Worm (Caenorhabditis elegans) whole organism, L4 larva: ENCODE data around the gene Y55D9A.2.

Experiments used
- D1046.2 ChIP-seq: fragments of 200-800 bp; sonication (Bioruptor generic); IDR thresholded peaks from 2 replicates; pipeline ENCODE4 v1.3.6; 2022; ENCODE audit warnings: missing genetic modification characterization, missing compliant biosample characterization
- F10B5.3 ChIP-seq: sonication (generic microtip); optimal IDR thresholded peaks from 2 replicates; lab custom pipeline; 2016; ENCODE audit warnings: mild to moderate bottlenecking, missing genetic modification characterization, missing compliant biosample characterization
- F26F4.8 ChIP-seq: fragments of 200-800 bp; sonication (Bioruptor generic); conservative IDR thresholded peaks from 2 replicates; pipeline ENCODE4 v1.3.6; 2022; ENCODE audit warnings: missing genetic modification characterization, missing compliant biosample characterization
- F37D6.2 ChIP-seq: sonication (generic microtip); optimal IDR thresholded peaks from 2 replicates; lab custom pipeline; 2016; ENCODE audit warnings: mild to moderate bottlenecking, missing genetic modification characterization, missing compliant biosample characterization
- T20F7.1 ChIP-seq: fragments of 200-800 bp; sonication (Bioruptor generic); optimal IDR thresholded peaks from 2 replicates; lab custom pipeline; 2018; ENCODE audit warnings: mild to moderate bottlenecking, missing genetic modification characterization, missing compliant biosample characterization
- T26A8.4 ChIP-seq: fragments of 200-800 bp; sonication (Bioruptor generic); IDR thresholded peaks from 2 replicates; pipeline ENCODE4 v1.3.6; 2022; ENCODE audit warnings: missing genetic modification characterization, missing compliant biosample characterization
- aha-1 ChIP-seq: fragments of 150-350 bp; peaks from one replicate; lab custom pipeline; 2014; ENCODE audit warnings: missing biosample characterization, missing genetic modification characterization
- ama-1 ChIP-seq: fragments of 150-350 bp; optimal IDR thresholded peaks from 2 replicates; lab custom pipeline; 2014; ENCODE audit warnings: inconsistent platforms, mixed read lengths
- arid-1 ChIP-seq: fragments of 200-800 bp; sonication (Bioruptor generic); conservative IDR thresholded peaks from 2 replicates; pipeline ENCODE4 v1.3.6; 2022; ENCODE audit warnings: missing genetic modification reagents, missing genetic modification characterization, missing compliant biosample characterization
- ceh-28 ChIP-seq: fragments of 150-350 bp; optimal IDR thresholded peaks from 2 replicates; lab custom pipeline; 2014; ENCODE audit warnings: missing biosample characterization, missing genetic modification reagents, missing genetic modification characterization
- ceh-44 ChIP-seq: fragments of 200-800 bp; sonication (Bioruptor generic); IDR thresholded peaks from 2 replicates; pipeline ENCODE4 v1.3.6; 2022; ENCODE audit warnings: missing genetic modification reagents, missing genetic modification characterization, missing compliant biosample characterization
- ceh-62 ChIP-seq: sonication (generic microtip); optimal IDR thresholded peaks from 2 replicates; lab custom pipeline; 2017; ENCODE audit warnings: missing biosample characterization, missing genetic modification characterization
- ceh-82 ChIP-seq: sonication (generic microtip); optimal IDR thresholded peaks from 2 replicates; lab custom pipeline; 2017; ENCODE audit warnings: missing biosample characterization, missing genetic modification characterization
- ctbp-1 ChIP-seq: fragments of 200-800 bp; sonication (Bioruptor generic); IDR thresholded peaks from 2 replicates; pipeline ENCODE4 v1.3.6; 2022; ENCODE audit warnings: missing genetic modification reagents, missing genetic modification characterization, missing compliant biosample characterization
- dpl-1 ChIP-seq: fragments of 150-350 bp; optimal IDR thresholded peaks from 2 replicates; lab custom pipeline; 2014; ENCODE audit warnings: missing biosample characterization, missing genetic modification reagents, missing genetic modification characterization
- duxl-1 ChIP-seq: sonication (generic microtip); optimal IDR thresholded peaks from 2 replicates; lab custom pipeline; 2016; ENCODE audit warnings: mild to moderate bottlenecking, missing genetic modification characterization, moderate library complexity, missing compliant biosample characterization; ENCODE audit not compliant: poor library complexity
- fos-1 ChIP-seq: fragments of 150-350 bp; optimal IDR thresholded peaks from 2 replicates; lab custom pipeline; 2014; ENCODE audit warnings: missing biosample characterization, missing genetic modification characterization
- gei-8 ChIP-seq: fragments of 200-800 bp; sonication (Bioruptor generic); optimal IDR thresholded peaks from 2 replicates; lab custom pipeline; 2018; ENCODE audit warnings: mild to moderate bottlenecking, missing genetic modification characterization, missing compliant biosample characterization
- hif-1 ChIP-seq, 2 experiments: sonication (generic microtip); optimal IDR thresholded peaks; 2 replicates each; lab custom pipeline; 2016 to 2017; ENCODE audit warnings: missing compliant biosample characterization in 2 of 2, missing genetic modification characterization in 2 of 2, missing genetic modification reagents in 2 of 2, missing genotype in 2 of 2, mild to moderate bottlenecking in 1 of 2
- hlh-30 ChIP-seq: sonication (generic microtip); optimal IDR thresholded peaks from 2 replicates; lab custom pipeline; 2017; ENCODE audit warnings: antibody characterized with exemption, mild to moderate bottlenecking, missing genetic modification characterization, missing compliant biosample characterization; ENCODE audit not compliant: insufficient read depth
- hmg-1.1 ChIP-seq: fragments of 200-800 bp; sonication (Bioruptor generic); IDR thresholded peaks from 2 replicates; pipeline ENCODE4 v1.3.6; 2022; ENCODE audit warnings: missing genetic modification reagents, missing genetic modification characterization, missing compliant biosample characterization
- lin-13 ChIP-seq: fragments of 150-350 bp; optimal IDR thresholded peaks from 2 replicates; lab custom pipeline; 2014; ENCODE audit warnings: missing biosample characterization, missing genetic modification reagents, missing genetic modification characterization
- lin-15B ChIP-seq: fragments of 150-350 bp; sonication (generic microtip); optimal IDR thresholded peaks from 3 replicates; lab custom pipeline; 2014; ENCODE audit warnings: missing biosample characterization, missing genetic modification characterization
- lin-29 ChIP-seq: fragments of 200-800 bp; sonication (Bioruptor generic); IDR thresholded peaks from 2 replicates; pipeline ENCODE4 v1.3.6; 2022; ENCODE audit warnings: missing genetic modification reagents, missing genetic modification characterization, missing compliant biosample characterization
- lin-39 ChIP-seq: fragments of 150-350 bp; optimal IDR thresholded peaks from 2 replicates; lab custom pipeline; 2014; ENCODE audit warnings: missing biosample characterization, missing genetic modification reagents, missing genetic modification characterization
- lir-3 ChIP-seq: sonication (generic microtip); optimal IDR thresholded peaks from 2 replicates; lab custom pipeline; 2016; ENCODE audit warnings: mild to moderate bottlenecking, missing genetic modification characterization, missing compliant biosample characterization
- mdt-29 ChIP-seq: fragments of 200-800 bp; sonication (Bioruptor generic); IDR thresholded peaks from 2 replicates; pipeline ENCODE4 v1.3.6; 2022; ENCODE audit warnings: missing genetic modification reagents, missing genetic modification characterization, missing compliant biosample characterization
- mes-2 ChIP-seq: sonication (generic microtip); optimal IDR thresholded peaks from 2 replicates; lab custom pipeline; 2016; ENCODE audit warnings: missing genotype, mild to moderate bottlenecking, missing genetic modification characterization, missing compliant biosample characterization; ENCODE audit not compliant: poor library complexity, severe bottlenecking
- mxl-2 ChIP-seq: fragments of 200-800 bp; sonication (Bioruptor generic); conservative IDR thresholded peaks from 2 replicates; pipeline ENCODE4 v1.3.6; 2022; ENCODE audit warnings: missing genetic modification reagents, missing genetic modification characterization, missing compliant biosample characterization
- nhr-10 ChIP-seq: fragments of 150-350 bp; optimal IDR thresholded peaks from 2 replicates; lab custom pipeline; 2014; ENCODE audit warnings: missing biosample characterization, missing genetic modification characterization
- nhr-102 ChIP-seq: sonication (generic microtip); optimal IDR thresholded peaks from 2 replicates; lab custom pipeline; 2016; ENCODE audit warnings: mild to moderate bottlenecking, missing genetic modification characterization, moderate library complexity, missing compliant biosample characterization
- nhr-11 ChIP-seq: fragments of 150-350 bp; optimal IDR thresholded peaks from 2 replicates; lab custom pipeline; 2014; ENCODE audit warnings: missing biosample characterization, missing genetic modification characterization
- nhr-237 ChIP-seq: sonication (generic microtip); optimal IDR thresholded peaks from 2 replicates; lab custom pipeline; 2017; ENCODE audit warnings: missing biosample characterization, missing genetic modification characterization
- nhr-28 ChIP-seq: fragments of 150-350 bp; optimal IDR thresholded peaks from 2 replicates; lab custom pipeline; 2014; ENCODE audit warnings: missing biosample characterization, missing genetic modification characterization
- nhr-48 ChIP-seq: sonication (generic microtip); optimal IDR thresholded peaks from 2 replicates; lab custom pipeline; 2016; ENCODE audit warnings: mild to moderate bottlenecking, missing genetic modification characterization, missing compliant biosample characterization
- nhr-6 ChIP-seq: fragments of 150-350 bp; optimal IDR thresholded peaks from 2 replicates; lab custom pipeline; 2014; ENCODE audit warnings: missing biosample characterization, missing genetic modification characterization
- nhr-76 ChIP-seq: fragments of 150-350 bp; optimal IDR thresholded peaks from 2 replicates; lab custom pipeline; 2014; ENCODE audit warnings: missing biosample characterization, missing genetic modification characterization
- nhr-77 ChIP-seq: fragments of 150-350 bp; optimal IDR thresholded peaks from 2 replicates; lab custom pipeline; 2014; ENCODE audit warnings: missing biosample characterization, missing genetic modification characterization
- pha-4 ChIP-seq, 2 experiments: fragments of 150-350 bp in 1 of 2; fragments of 200-800 bp in 1 of 2; sonication (Bioruptor generic) in 1 of 2; IDR thresholded peaks in 1 of 2; optimal IDR thresholded peaks in 1 of 2; 2 replicates each; pipeline versions ENCODE4 v1.3.6 to Lab custom; 2014 to 2022; ENCODE audit warnings: missing genetic modification characterization in 2 of 2, missing genetic modification reagents in 2 of 2, missing biosample characterization in 1 of 2, missing compliant biosample characterization in 1 of 2
- pqm-1 ChIP-seq: sonication (generic microtip); optimal IDR thresholded peaks from 2 replicates; lab custom pipeline; 2017; ENCODE audit warnings: missing biosample characterization, missing genetic modification characterization
- rbr-2 ChIP-seq: sonication (generic microtip); optimal IDR thresholded peaks from 2 replicates; lab custom pipeline; 2016; ENCODE audit warnings: missing genotype, missing genetic modification characterization, missing compliant biosample characterization
- saeg-2 ChIP-seq: fragments of 200-800 bp; sonication (Bioruptor generic); IDR thresholded peaks from 2 replicates; pipeline ENCODE4 v1.3.6; 2022; ENCODE audit warnings: missing genetic modification reagents, missing genetic modification characterization, missing compliant biosample characterization
- set-16 ChIP-seq: fragments of 200-800 bp; sonication (Bioruptor generic); IDR thresholded peaks from 2 replicates; pipeline ENCODE4 v1.3.6; 2022; ENCODE audit warnings: missing genetic modification reagents, missing genetic modification characterization, missing compliant biosample characterization
- skn-1 ChIP-seq: fragments of 150-350 bp; optimal IDR thresholded peaks from 2 replicates; lab custom pipeline; 2014; ENCODE audit warnings: missing biosample characterization, missing genetic modification characterization
- snpc-1.2 ChIP-seq: fragments of 200-800 bp; sonication (Bioruptor generic); IDR thresholded peaks from 2 replicates; pipeline ENCODE4 v1.3.6; 2022; ENCODE audit warnings: missing genetic modification reagents, missing genetic modification characterization, missing compliant biosample characterization
- snpc-4 ChIP-seq: fragments of 150-350 bp; optimal IDR thresholded peaks from 2 replicates; lab custom pipeline; 2014; ENCODE audit warnings: missing biosample characterization, missing genetic modification characterization
- spr-3 ChIP-seq: fragments of 200-800 bp; sonication (Bioruptor generic); optimal IDR thresholded peaks from 2 replicates; lab custom pipeline; 2018; ENCODE audit warnings: mild to moderate bottlenecking, missing genetic modification characterization, missing compliant biosample characterization
- tag-97 ChIP-seq: fragments of 200-800 bp; sonication (Bioruptor generic); IDR thresholded peaks from 2 replicates; pipeline ENCODE4 v1.3.6; 2022; ENCODE audit warnings: missing genetic modification characterization, missing compliant biosample characterization
- tra-1 ChIP-seq: fragments of 200-800 bp; sonication (Bioruptor generic); IDR thresholded peaks from 2 replicates; pipeline ENCODE4 v1.3.6; 2022; ENCODE audit warnings: missing genetic modification reagents, missing genetic modification characterization, missing compliant biosample characterization
- unc-39 ChIP-seq: sonication (generic microtip); optimal IDR thresholded peaks from 2 replicates; lab custom pipeline; 2017; ENCODE audit warnings: missing biosample characterization, missing genetic modification characterization
- ztf-7 ChIP-seq: fragments of 150-350 bp; optimal IDR thresholded peaks from 2 replicates; lab custom pipeline; 2014; ENCODE audit warnings: missing biosample characterization, missing genetic modification characterization

The Y55D9A.2 gene

ce11 chrIV:12558925-12559450 is 46.2 kb downstream of the Y55D9A.2 start, which contains the start of the genes ZK795.2 and ZK795.3 (continued):
- TF ChIP-seq lir-3 (no peak), nhr-11 (no peak), nhr-237 (tag; lab: Kevin White, UChicago) (no peak), F26F4.8 (GFP tag; lab: Robert Waterston, UW) (no peak), tra-1 (GFP tag; lab: Robert Waterston, UW) (no peak), spr-3 (GFP tag; lab: Kevin White, UChicago) (no peak), dpl-1 (peak; percentile 98), ctbp-1 (GFP tag; lab: Robert Waterston, UW) (no peak), saeg-2 (no peak), lin-39 (no peak), T26A8.4 (GFP tag; lab: Robert Waterston, UW) (no peak), snpc-4 (tag; lab: Kevin White, UChicago) (no peak), ceh-28 (tag; lab: Kevin White, UChicago) (no peak), set-16 (GFP tag; lab: Robert Waterston, UW) (no peak), duxl-1 (tag; lab: Kevin White, UChicago) (no peak), F10B5.3 (no peak), hlh-30 (tag; lab: Kevin White, UChicago) (peak; percentile 49), ama-1 (lab: Kevin White, UChicago) (no peak), T20F7.1 (GFP tag; lab: Kevin White, UChicago) (no peak), lin-29 (GFP tag; lab: Robert Waterston, UW) (no peak), tag-97 (GFP tag; lab: Robert Waterston, UW) (no peak), pqm-1 (tag; lab: Kevin White, UChicago) (no peak), rbr-2 (peak; percentile 32), ceh-44 (GFP tag; lab: Robert Waterston, UW) (no peak), mdt-29 (no peak), fos-1 (tag; lab: Kevin White, UChicago) (no peak), lin-13 (no peak), aha-1 (tag; lab: Kevin White, UChicago) (no peak), nhr-48 (no peak), arid-1 (GFP tag; lab: Robert Waterston, UW) (no peak), skn-1 (no peak), unc-39 (tag; lab: Kevin White, UChicago) (no peak), mxl-2 (GFP tag; lab: Robert Waterston, UW) (no peak), nhr-77 (tag; lab: Kevin White, UChicago) (no peak), hmg-1.1 (0 out of 2 replicates have a peak, but pooled peaks have one; percentile 17), gei-8 (GFP tag; lab: Kevin White, UChicago) (no peak), nhr-6 (tag; lab: Kevin White, UChicago) (peak; percentile 71), pha-4 (GFP tag; IDR thresholded peaks at IDR 0.05; lab: Robert Waterston, UW) (no peak; the same call in 1 of the 2 replicates), pha-4 (tag; optimal IDR thresholded peaks at IDR 0.05; lab: Kevin White, UChicago) (peak; percentile 11), lin-15B (tag; lab: Kevin White, UChicago) (no peak), ceh-82 (tag; lab: Kevin White, UChicago) (no peak), nhr-76 (tag; lab: Kevin White, UChicago) (no peak), ceh-62 (tag; lab: Kevin White, UChicago) (no peak), hif-1 (tag; optimal IDR thresholded peaks at IDR 0.05; lab: Kevin White, UChicago) (no peak), nhr-102 (peak; percentile 19), ztf-7 (tag; lab: Kevin White, UChicago) (peak; percentile 29), nhr-28 (tag; lab: Kevin White, UChicago) (peak; percentile 0), D1046.2 (GFP tag; lab: Robert Waterston, UW) (no peak), F37D6.2 (no peak), snpc-1.2 (GFP tag; lab: Robert Waterston, UW) (no peak), mes-2 (tag; lab: Kevin White, UChicago) (peak; percentile 78), nhr-10 (tag; lab: Kevin White, UChicago) (no peak)
